Worm (Caenorhabditis elegans): ENCODE results near the gene B0496.1.

Gene B0496.1

DNA sequence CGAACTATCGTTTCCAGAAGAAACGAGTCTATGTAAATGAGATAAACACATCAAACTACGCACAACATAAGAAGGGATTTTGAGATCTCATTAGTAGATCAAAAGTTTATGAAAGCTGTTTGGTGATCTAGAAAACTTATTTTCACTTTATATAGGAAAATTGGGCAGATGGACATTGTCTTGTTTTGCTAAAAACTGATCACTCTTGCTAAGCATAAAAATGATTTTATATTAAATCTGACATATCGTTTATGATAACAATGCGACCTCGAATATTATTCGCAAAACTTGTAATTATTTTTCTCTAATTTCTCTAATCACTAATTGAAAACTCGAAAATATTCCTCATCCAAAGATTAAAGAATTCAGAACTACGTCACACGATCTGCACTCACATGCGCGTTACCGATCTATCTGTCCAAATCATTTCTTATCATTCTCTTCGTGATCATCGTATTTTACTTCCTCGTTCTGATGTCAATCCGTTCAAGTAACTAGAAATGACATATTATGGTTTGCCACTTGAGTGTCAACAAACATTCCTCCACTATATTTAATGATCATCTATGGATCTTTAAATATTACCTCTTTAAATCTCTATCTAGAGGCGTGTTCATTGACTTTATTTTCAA lies 23.8 kb downstream of the B0496.1 start, which contains the start of gene F55G1.7:
F55G1.7 (minus strand) TSS at position 51 of the 632 bp plus-strand sequence.
- TF ChIP-seq dao-5 (tag; optimal IDR thresholded peaks at IDR 0.05) (no peak), him-1 (tag; optimal IDR thresholded peaks at IDR 0.05) (no peak), W03F9.2 (tag; optimal IDR thresholded peaks at IDR 0.05) (no peak)

DNA sequence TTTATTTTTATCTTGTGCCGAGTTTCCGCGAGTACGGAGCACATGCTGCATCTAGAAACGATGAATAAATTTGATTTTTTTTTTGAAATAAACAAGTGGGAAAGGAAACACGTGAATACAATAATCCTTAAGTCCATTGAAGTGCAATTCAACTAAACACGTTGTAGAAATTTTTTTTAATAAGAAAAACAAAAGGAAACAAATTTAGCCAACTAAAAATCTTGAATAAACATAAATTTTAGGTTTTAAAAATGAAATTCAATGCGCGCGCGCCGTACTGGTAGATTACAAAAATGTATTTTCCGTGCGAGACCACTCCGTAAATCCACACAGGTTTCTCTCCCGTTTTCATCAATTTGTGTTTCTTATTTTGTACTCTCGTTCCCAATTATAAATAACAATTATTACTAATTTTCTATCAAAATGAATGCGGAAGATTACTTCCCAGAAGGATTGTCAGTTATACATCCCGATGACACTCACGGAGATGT lies 27.1 kb downstream of the B0496.1 start, which contains the start of the genes plk-3 and F55G1.6:
plk-3 (minus strand) TSS at position 51 of the 491 bp plus-strand sequence.
F55G1.6 (plus strand) TSS at position 359 of the 491 bp plus-strand sequence.
- TF ChIP-seq W03F9.2 (tag; optimal IDR thresholded peaks at IDR 0.05) (no peak), him-1 (tag; optimal IDR thresholded peaks at IDR 0.05) (no peak), dao-5 (tag; optimal IDR thresholded peaks at IDR 0.05) (no peak)

DNA sequence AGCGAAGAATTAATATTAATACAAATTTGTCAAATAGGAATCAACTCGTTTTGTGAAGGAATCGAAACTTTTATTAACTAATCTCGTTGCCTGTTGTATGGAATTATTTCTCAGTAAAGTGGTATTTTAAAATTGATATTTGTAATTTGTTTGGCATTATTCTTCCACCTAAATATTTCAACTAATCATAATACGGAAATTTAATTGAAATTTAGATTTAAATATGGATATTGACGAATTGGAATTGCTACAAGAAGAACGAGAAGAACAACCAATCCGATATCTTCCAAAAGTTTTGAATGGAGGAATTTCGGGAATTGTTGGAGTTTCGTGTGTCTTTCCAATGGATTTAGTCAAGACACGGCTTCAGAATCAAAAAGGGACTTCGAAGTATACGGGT lies 28.7 kb downstream of the B0496.1 start, which contains the start of gene slc-25A18.2:
slc-25A18.2 (plus strand) TSS at position 216 of the 400 bp plus-strand sequence.
- TF ChIP-seq dao-5 (tag; optimal IDR thresholded peaks at IDR 0.05) (no peak), W03F9.2 (tag; optimal IDR thresholded peaks at IDR 0.05) (no peak), him-1 (tag; optimal IDR thresholded peaks at IDR 0.05) (no peak)

DNA sequence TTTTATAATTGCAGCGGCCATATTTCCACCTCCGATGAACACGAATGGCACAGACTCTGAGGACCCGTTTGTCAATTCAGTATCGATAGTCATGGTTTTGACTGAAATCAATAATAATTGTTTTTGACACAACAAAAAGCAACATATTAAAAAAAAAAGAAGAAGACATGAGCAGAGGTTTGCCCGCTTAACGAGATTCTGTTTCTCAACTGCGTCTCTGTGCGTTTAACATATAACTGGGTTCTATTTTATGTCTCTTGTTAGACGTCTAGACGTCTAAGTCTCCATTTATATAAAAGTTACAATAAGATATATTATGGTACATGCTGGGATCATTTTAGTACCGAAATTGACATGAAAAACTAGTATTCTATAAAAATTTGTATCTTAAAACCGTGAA lies 31.1 kb downstream of the B0496.1 start, which contains the start of gene pycr-4:
pycr-4 (minus strand) TSS at position 101 of the 400 bp plus-strand sequence.
- TF ChIP-seq him-1 (tag; optimal IDR thresholded peaks at IDR 0.05), result no peak
- no peak for TF ChIP-seq dao-5 (tag; optimal IDR thresholded peaks at IDR 0.05)
- no peak for TF ChIP-seq W03F9.2 (tag; optimal IDR thresholded peaks at IDR 0.05)

DNA sequence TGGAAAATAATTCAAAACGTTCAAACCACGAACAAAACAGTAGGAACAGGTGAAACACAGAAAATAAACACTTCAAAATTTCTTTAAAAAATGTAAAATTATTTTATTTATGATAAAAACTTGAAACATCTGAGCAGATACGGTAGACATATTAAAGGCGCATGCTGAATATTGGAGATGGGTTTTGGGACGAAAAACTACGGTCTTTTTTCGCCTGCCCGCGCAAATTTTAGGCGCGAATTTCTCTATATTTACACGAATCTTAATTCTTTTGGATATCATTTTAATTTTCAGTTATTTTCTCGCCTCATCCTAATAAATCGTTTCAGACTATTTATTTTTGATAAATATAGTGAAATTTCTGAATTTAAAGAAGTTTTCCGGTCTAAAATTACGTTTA lies 31.6 kb downstream of the B0496.1 start:
- TF ChIP-seq W03F9.2 (tag; optimal IDR thresholded peaks at IDR 0.05) (no peak), dao-5 (tag; optimal IDR thresholded peaks at IDR 0.05) (no peak), him-1 (tag; optimal IDR thresholded peaks at IDR 0.05) (no peak)

DNA sequence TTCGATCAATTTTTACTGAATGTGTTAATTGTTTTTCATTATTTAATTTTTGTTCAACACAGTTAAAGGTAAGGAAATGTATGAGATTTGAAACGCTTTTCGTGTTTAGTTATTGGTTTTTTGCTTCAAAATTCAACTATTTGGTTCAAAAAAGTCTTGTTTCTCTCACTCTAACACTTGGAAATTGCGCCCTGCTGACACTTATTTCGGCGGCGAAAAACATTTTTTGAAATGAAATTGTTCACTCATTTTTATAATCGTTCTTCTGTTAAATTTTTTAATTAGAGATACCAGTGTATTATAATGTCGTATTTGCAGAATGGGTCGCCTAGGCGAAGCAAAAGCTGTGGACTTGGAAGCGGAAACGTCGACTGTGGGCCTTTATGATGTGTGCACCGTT lies 32.0 kb downstream of the B0496.1 start, which contains the start of gene rod-1:
rod-1 (plus strand) TSS at position 319 of the 400 bp plus-strand sequence.
- TF ChIP-seq W03F9.2 (tag; optimal IDR thresholded peaks at IDR 0.05) (no peak), him-1 (tag; optimal IDR thresholded peaks at IDR 0.05) (no peak), dao-5 (tag; optimal IDR thresholded peaks at IDR 0.05) (no peak)

DNA sequence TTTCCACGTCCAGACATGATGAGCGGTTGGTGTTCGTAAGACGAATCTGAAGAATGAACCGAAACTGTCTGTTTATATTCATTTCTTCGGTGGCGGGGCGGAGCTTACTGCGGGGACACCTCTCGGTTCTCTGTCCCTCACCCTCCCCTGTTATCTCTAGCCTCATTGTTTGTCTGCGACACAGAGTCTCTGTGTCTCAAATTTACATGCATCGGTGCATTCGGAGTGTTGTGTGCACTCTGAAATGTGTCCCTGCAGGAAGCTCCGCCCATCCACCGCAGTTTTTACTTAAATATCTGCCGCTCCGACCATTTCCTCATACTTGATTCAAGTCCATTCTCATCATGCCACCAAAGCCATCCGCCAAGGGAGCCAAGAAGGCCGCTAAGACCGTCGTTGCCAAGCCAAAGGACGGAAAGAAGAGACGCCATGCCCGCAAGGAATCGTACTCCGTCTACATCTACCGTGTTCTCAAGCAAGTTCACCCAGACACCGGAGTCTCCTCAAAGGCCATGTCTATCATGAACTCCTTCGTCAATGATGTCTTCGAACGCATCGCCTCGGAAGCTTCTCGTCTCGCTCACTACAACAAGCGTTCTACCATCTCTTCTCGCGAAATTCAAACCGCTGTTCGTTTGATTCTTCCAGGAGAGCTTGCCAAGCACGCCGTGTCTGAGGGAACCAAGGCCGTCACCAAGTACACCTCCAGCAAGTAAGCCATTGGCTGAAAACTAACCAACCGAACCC lies 40.3 kb downstream of the B0496.1 start, which contains the start of the genes his-61 and his-62:
his-61 (minus strand) TSS at position 17 of the 747 bp plus-strand sequence.
his-62 (plus strand) TSS at position 345 of the 747 bp plus-strand sequence.
- no peak for TF ChIP-seq dao-5 (tag; optimal IDR thresholded peaks at IDR 0.05)
- no peak for TF ChIP-seq W03F9.2 (tag; optimal IDR thresholded peaks at IDR 0.05)
- no peak for TF ChIP-seq him-1 (tag; optimal IDR thresholded peaks at IDR 0.05)

DNA sequence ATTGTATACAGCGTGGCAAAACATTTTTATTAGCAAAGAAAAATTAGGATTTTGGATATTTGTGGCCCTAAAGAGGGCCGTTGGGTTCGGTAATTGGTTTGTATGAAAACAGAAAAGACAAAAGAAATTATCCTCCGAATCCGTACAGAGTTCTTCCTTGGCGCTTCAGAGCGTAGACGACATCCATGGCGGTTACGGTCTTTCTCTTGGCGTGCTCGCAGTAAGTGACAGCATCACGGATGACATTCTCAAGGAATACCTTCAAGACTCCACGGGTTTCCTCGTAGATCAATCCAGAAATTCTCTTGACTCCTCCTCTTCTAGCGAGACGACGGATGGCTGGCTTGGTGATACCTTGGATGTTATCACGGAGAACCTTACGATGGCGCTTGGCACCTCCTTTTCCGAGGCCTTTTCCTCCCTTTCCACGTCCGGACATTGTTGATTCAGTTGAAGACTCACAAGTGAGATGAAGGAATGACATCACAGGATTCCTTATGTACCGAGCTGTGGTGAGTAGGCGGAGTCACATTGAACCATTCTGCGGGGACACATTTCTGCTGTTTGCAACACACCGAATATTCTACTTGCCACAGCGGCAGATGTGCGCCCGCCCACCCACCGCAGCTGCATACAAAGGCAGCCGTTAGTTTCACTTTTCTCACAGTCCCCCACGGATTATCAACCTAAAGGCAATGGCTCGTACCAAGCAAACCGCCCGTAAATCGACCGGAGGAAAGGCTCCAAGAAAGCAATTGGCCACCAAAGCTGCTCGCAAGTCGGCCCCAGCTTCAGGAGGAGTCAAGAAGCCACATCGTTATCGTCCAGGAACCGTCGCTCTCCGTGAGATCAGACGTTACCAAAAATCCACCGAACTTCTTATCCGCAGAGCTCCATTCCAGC lies 41.7 kb downstream of the B0496.1 start, which contains the start of the genes his-60 and his-59:
his-60 (minus strand) TSS at position 439 of the 903 bp plus-strand sequence.
his-59 (plus strand) TSS at position 696 of the 903 bp plus-strand sequence.
- TF ChIP-seq dao-5 (tag; optimal IDR thresholded peaks at IDR 0.05) (peak; percentile 12), him-1 (tag; optimal IDR thresholded peaks at IDR 0.05) (no peak)

DNA sequence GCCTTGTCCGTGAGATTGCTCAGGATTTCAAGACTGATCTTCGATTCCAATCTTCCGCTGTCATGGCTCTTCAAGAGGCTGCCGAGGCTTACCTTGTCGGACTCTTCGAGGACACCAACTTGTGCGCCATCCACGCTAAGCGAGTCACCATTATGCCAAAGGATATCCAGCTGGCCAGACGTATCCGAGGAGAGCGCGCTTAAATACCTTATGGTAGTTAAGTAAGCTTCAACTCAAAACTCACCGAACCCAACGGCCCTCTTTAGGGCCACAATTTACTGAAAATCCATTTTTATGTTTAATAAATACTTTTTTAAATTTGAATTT lies 42.3 kb downstream of the B0496.1 start:
- TF ChIP-seq dao-5 (tag; optimal IDR thresholded peaks at IDR 0.05), result no peak
- TF ChIP-seq W03F9.2 (tag; optimal IDR thresholded peaks at IDR 0.05), result no peak
- TF ChIP-seq him-1 (tag; optimal IDR thresholded peaks at IDR 0.05), result no peak

DNA sequence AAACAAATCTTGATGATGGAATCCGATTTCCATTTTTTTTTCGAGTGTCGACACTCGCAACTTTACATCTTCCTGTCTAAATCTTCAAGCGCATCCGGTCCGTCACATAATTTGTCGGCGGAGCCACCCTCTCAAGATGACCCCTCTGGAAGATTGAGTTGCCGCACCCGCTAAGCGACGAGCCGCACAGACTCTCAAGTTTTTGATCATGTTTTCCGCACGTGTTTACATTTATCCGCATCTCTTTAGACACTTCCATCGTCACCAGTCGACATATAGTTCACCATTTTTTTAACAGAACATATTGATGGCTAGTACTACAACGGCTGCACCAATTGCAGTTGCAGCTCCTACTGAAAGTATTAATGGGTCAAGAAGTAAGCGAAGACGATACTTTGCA lies 45.4 kb downstream of the B0496.1 start, which contains the start of gene F55G1.1:
F55G1.1 (plus strand) TSS at position 301 of the 400 bp plus-strand sequence.
- TF ChIP-seq W03F9.2 (tag; optimal IDR thresholded peaks at IDR 0.05) (no peak), dao-5 (tag; optimal IDR thresholded peaks at IDR 0.05) (no peak)
